Fruit fly (Drosophila melanogaster): Measurements from ENCODE around the gene Naam.

The Naam gene

DNA sequence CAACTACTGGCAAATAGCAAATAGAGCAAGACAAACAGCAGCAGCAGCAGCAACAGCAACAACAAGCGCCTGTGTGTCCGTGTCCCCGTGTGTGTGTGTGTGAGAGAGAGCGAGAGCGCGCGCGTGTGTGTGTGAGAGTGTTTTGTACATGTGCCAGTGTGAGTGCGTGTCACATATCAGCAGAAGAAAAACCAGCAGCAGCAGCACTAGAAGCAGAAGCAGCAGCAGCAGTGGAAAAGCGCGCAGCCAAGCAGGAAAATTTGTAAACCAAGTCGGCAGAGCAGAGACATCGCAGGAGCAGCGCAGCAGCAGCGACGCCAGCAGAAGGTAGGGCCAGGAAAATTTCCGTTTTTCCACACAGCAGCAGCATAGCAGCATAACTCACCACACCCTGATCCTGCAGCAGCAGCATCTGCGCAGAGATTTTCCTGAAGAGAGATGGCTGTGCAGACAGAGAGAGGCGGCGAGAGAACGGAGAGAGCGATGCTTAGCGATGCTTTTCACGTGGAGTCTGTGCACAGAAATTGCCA lies 59.8 kb downstream of the Naam start:
- TF ChIP-seq noc (tag; optimal IDR thresholded peaks at IDR 0.05) = no peak

DNA sequence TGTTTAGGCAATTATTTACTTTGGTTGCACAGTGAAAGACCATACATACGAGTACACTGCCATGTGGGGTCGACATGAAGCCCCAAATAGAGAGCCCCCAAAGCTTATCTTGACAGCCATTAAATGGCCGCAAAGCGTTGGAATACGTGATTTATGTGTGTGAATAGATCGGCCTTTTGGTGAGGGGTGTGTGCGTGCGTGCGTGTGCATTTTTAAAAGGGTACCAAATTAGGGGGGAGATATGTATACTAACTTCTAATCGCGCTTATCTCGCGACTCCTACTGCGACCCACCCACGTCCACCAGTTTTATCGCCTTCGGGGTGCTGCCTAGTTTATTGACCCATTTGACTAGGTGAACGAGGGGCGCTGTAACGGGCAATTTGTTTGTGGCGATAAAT lies 71.6 kb downstream of the Naam start:
- no peak for TF ChIP-seq noc (tag; optimal IDR thresholded peaks at IDR 0.05)
